Worm (Caenorhabditis elegans) whole organism, L1 larva: ENCODE measurements around the gene C45B2.1.

ENCODE experiments used
- C04F5.9 ChIP-seq: sonication (generic microtip); optimal IDR thresholded peaks from 2 replicates; lab custom pipeline; 2016; ENCODE audit warnings: missing genetic modification characterization, missing compliant biosample characterization
- C16A3.4 ChIP-seq: fragments of 150-350 bp; optimal IDR thresholded peaks from 2 replicates; lab custom pipeline; 2014; ENCODE audit warnings: missing biosample characterization, missing genetic modification characterization
- F16B12.6 ChIP-seq: fragments of 150-350 bp; optimal IDR thresholded peaks from 2 replicates; lab custom pipeline; 2014; ENCODE audit warnings: missing biosample characterization, missing genetic modification characterization
- aha-1 ChIP-seq: fragments of 150-350 bp; optimal IDR thresholded peaks from 2 replicates; lab custom pipeline; 2014; ENCODE audit warnings: missing biosample characterization, missing genetic modification characterization
- aly-2 ChIP-seq: fragments of 150-350 bp; optimal IDR thresholded peaks from 2 replicates; lab custom pipeline; 2014; ENCODE audit warnings: missing biosample characterization, missing genetic modification characterization
- blmp-1 ChIP-seq: fragments of 150-350 bp; optimal IDR thresholded peaks from 2 replicates; lab custom pipeline; 2014; ENCODE audit warnings: missing biosample characterization, missing genetic modification characterization
- ceh-63 ChIP-seq: fragments of 200-800 bp; sonication (Bioruptor generic); optimal IDR thresholded peaks from 2 replicates; lab custom pipeline; 2018; ENCODE audit warnings: mild to moderate bottlenecking, missing genetic modification characterization, missing compliant biosample characterization
- ceh-90 ChIP-seq: sonication (generic microtip); optimal IDR thresholded peaks from 2 replicates; lab custom pipeline; 2016; ENCODE audit warnings: missing genetic modification characterization, missing compliant biosample characterization
- ces-1 ChIP-seq: fragments of 150-350 bp; optimal IDR thresholded peaks from 2 replicates; lab custom pipeline; 2014; ENCODE audit warnings: missing biosample characterization, missing genetic modification reagents, missing genetic modification characterization
- dpl-1 ChIP-seq, 3 experiments: fragments of 150-350 bp in 2 of 3; sonication (generic microtip) in 1 of 3; optimal IDR thresholded peaks; 2 replicates each; lab custom pipeline; 2014 to 2017; ENCODE audit warnings: missing biosample characterization in 3 of 3, missing genetic modification characterization in 3 of 3, missing genetic modification reagents in 3 of 3
- efl-1 ChIP-seq, 4 experiments: fragments of 150-350 bp; optimal IDR thresholded peaks in 3 of 4; peaks in 1 of 4; 1 replicate in 1 of 4; 2 replicates in 3 of 4; lab custom pipeline; 2014; ENCODE audit warnings: missing biosample characterization in 2 of 4, missing genetic modification characterization in 2 of 4, missing genetic modification reagents in 2 of 4
- efl-3 ChIP-seq: fragments of 200-800 bp; sonication (Bioruptor generic); optimal IDR thresholded peaks from 2 replicates; lab custom pipeline; 2018; ENCODE audit warnings: mild to moderate bottlenecking, missing genetic modification characterization, missing compliant biosample characterization
- egl-27 ChIP-seq, 2 experiments: fragments of 150-350 bp in 1 of 2; sonication (generic microtip); optimal IDR thresholded peaks; 3 replicates each; lab custom pipeline; 2017 to 2018; ENCODE audit warnings: missing biosample characterization in 2 of 2, missing genetic modification characterization in 2 of 2, missing genetic modification reagents in 2 of 2
- elt-2 ChIP-seq: sonication (generic microtip); optimal IDR thresholded peaks from 2 replicates; lab custom pipeline; 2016; ENCODE audit warnings: missing genetic modification characterization, mild to moderate bottlenecking, inconsistent platforms, missing compliant biosample characterization, missing genetic modification reagents
- ets-5 ChIP-seq: fragments of 200-800 bp; sonication (Bioruptor generic); IDR thresholded peaks from 2 replicates; pipeline ENCODE4 v1.3.6; 2022; ENCODE audit warnings: missing genetic modification characterization, missing compliant biosample characterization
- fkh-10 ChIP-seq: sonication (generic microtip); optimal IDR thresholded peaks from 2 replicates; lab custom pipeline; 2017; ENCODE audit warnings: missing biosample characterization, missing genetic modification reagents, missing genetic modification characterization
- grh-1 ChIP-seq: fragments of 200-800 bp; sonication (Bioruptor generic); IDR thresholded peaks from 2 replicates; pipeline ENCODE4 v1.3.6; 2022; ENCODE audit warnings: missing genetic modification reagents, missing genetic modification characterization, missing compliant biosample characterization
- hlh-17 ChIP-seq: fragments of 200-800 bp; sonication (Bioruptor generic); optimal IDR thresholded peaks from 2 replicates; lab custom pipeline; 2018; ENCODE audit warnings: missing genetic modification characterization, mild to moderate bottlenecking, missing compliant biosample characterization, moderate library complexity, borderline replicate concordance
- irx-1 ChIP-seq: sonication (generic microtip); optimal IDR thresholded peaks from 2 replicates; lab custom pipeline; 2016; ENCODE audit warnings: missing genetic modification characterization, missing compliant biosample characterization
- isw-1 ChIP-seq: fragments of 200-800 bp; sonication (Bioruptor generic); IDR thresholded peaks from 2 replicates; pipeline ENCODE4 v1.3.6; 2022; ENCODE audit warnings: missing genetic modification characterization, missing compliant biosample characterization
- lin-35 ChIP-seq, 2 experiments: fragments of 150-350 bp; optimal IDR thresholded peaks; 2 replicates each; lab custom pipeline; 2014; ENCODE audit warnings: missing biosample characterization in 2 of 2, missing genetic modification characterization in 2 of 2, missing genetic modification reagents in 2 of 2
- lin-39 ChIP-seq: fragments of 150-350 bp; optimal IDR thresholded peaks from 2 replicates; lab custom pipeline; 2014; ENCODE audit warnings: missing biosample characterization, missing genetic modification reagents, missing genetic modification characterization
- lir-3 ChIP-seq: sonication (generic microtip); optimal IDR thresholded peaks from 2 replicates; lab custom pipeline; 2016; ENCODE audit warnings: mild to moderate bottlenecking, missing genetic modification characterization, moderate library complexity, missing compliant biosample characterization; ENCODE audit not compliant: poor library complexity
- lsy-2 ChIP-seq, 2 experiments: fragments of 150-350 bp; optimal IDR thresholded peaks; 2 replicates each; lab custom pipeline; 2014; ENCODE audit warnings: missing biosample characterization in 2 of 2, missing genetic modification characterization in 2 of 2
- mab-9 ChIP-seq: fragments of 200-800 bp; sonication (Bioruptor generic); IDR thresholded peaks from 2 replicates; pipeline ENCODE4 v1.3.6; 2022; ENCODE audit warnings: missing genetic modification reagents, missing genetic modification characterization, missing compliant biosample characterization
- nhr-11 ChIP-seq: fragments of 150-350 bp; optimal IDR thresholded peaks from 2 replicates; lab custom pipeline; 2014; ENCODE audit warnings: missing biosample characterization, missing genetic modification characterization
- nhr-19 ChIP-seq: fragments of 200-800 bp; sonication (Bioruptor generic); conservative IDR thresholded peaks from 2 replicates; pipeline ENCODE4 v1.3.6; 2022; ENCODE audit warnings: missing genetic modification characterization, missing compliant biosample characterization
- nhr-28 ChIP-seq: fragments of 150-350 bp; optimal IDR thresholded peaks from 2 replicates; lab custom pipeline; 2014; ENCODE audit warnings: missing biosample characterization, missing genetic modification characterization
- nhr-47 ChIP-seq: sonication (generic microtip); optimal IDR thresholded peaks from 2 replicates; lab custom pipeline; 2016; ENCODE audit warnings: mild to moderate bottlenecking, missing genetic modification characterization, moderate library complexity, missing compliant biosample characterization
- nhr-90 ChIP-seq: sonication (generic microtip); optimal IDR thresholded peaks from 2 replicates; lab custom pipeline; 2016; ENCODE audit warnings: mild to moderate bottlenecking, missing genetic modification characterization, missing compliant biosample characterization; ENCODE audit not compliant: poor library complexity
- pax-3 ChIP-seq: fragments of 200-800 bp; sonication (Bioruptor generic); optimal IDR thresholded peaks from 2 replicates; lab custom pipeline; 2018; ENCODE audit warnings: mild to moderate bottlenecking, missing genetic modification characterization, moderate library complexity, missing compliant biosample characterization
- pqm-1 ChIP-seq: sonication (generic microtip); optimal IDR thresholded peaks from 3 replicates; lab custom pipeline; 2017; ENCODE audit warnings: missing biosample characterization, missing genetic modification characterization
- rnt-1 ChIP-seq: sonication (generic microtip); optimal IDR thresholded peaks from 2 replicates; lab custom pipeline; 2016; ENCODE audit warnings: mild to moderate bottlenecking, missing genetic modification characterization, moderate library complexity, missing compliant biosample characterization
- snpc-4 ChIP-seq: fragments of 150-350 bp; optimal IDR thresholded peaks from 2 replicates; lab custom pipeline; 2014; ENCODE audit warnings: missing biosample characterization, missing genetic modification characterization
- snu-23 ChIP-seq: sonication (generic microtip); optimal IDR thresholded peaks from 2 replicates; lab custom pipeline; 2016; ENCODE audit warnings: missing genetic modification characterization, missing compliant biosample characterization
- sox-4 ChIP-seq: sonication (generic microtip); optimal IDR thresholded peaks from 2 replicates; lab custom pipeline; 2016; ENCODE audit warnings: missing genetic modification characterization, missing compliant biosample characterization
- sup-37 ChIP-seq: fragments of 200-800 bp; sonication (Bioruptor generic); optimal IDR thresholded peaks from 2 replicates; lab custom pipeline; 2018; ENCODE audit warnings: mild to moderate bottlenecking, missing genetic modification characterization, missing compliant biosample characterization
- tlp-1 ChIP-seq: fragments of 150-350 bp; optimal IDR thresholded peaks from 2 replicates; lab custom pipeline; 2014; ENCODE audit warnings: missing biosample characterization, missing genetic modification characterization
- unc-130 ChIP-seq: fragments of 150-350 bp; optimal IDR thresholded peaks from 2 replicates; lab custom pipeline; 2017; ENCODE audit warnings: missing biosample characterization, missing genetic modification characterization, inconsistent platforms
- unc-62 ChIP-seq: fragments of 150-350 bp; optimal IDR thresholded peaks from 2 replicates; lab custom pipeline; 2014; ENCODE audit warnings: missing biosample characterization, missing genetic modification reagents, missing genetic modification characterization
- unc-86 ChIP-seq: sonication (generic microtip); optimal IDR thresholded peaks from 2 replicates; lab custom pipeline; 2016; ENCODE audit warnings: missing genetic modification characterization, missing compliant biosample characterization
- unc-98 ChIP-seq: fragments of 200-800 bp; sonication (Bioruptor generic); IDR thresholded peaks from 2 replicates; pipeline ENCODE4 v1.3.6; 2022; ENCODE audit warnings: missing genetic modification characterization, missing compliant biosample characterization
- zag-1 ChIP-seq: fragments of 150-350 bp; optimal IDR thresholded peaks from 2 replicates; lab custom pipeline; 2014; ENCODE audit warnings: missing biosample characterization, missing genetic modification characterization
- ztf-4 ChIP-seq: fragments of 150-350 bp; optimal IDR thresholded peaks from 2 replicates; lab custom pipeline; 2014; ENCODE audit warnings: missing biosample characterization, missing genetic modification characterization

C45B2.1 gene

DNA sequence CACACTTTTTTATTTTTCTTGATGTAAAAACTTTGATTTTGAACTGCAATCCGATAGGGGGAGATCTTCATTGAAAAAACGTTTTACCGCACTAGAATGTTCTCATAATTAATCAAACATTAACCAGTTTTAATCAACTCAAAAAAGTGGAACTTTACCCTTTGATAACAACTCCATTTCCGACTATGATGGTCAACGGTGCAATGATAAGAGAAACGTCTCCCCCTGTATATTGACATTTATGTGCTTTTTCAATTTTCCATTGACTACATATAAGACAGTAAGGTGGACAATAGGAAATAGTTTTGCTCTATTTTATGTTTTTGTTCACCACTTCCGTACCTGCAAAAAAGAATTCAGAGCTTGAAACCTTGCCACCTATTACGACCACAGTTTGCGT is 12.5 kb downstream of the C45B2.1 start:
- TF ChIP-seq pqm-1 (peak; percentile 44), elt-2 (peak; percentile 30), pax-3 (no peak)

DNA sequence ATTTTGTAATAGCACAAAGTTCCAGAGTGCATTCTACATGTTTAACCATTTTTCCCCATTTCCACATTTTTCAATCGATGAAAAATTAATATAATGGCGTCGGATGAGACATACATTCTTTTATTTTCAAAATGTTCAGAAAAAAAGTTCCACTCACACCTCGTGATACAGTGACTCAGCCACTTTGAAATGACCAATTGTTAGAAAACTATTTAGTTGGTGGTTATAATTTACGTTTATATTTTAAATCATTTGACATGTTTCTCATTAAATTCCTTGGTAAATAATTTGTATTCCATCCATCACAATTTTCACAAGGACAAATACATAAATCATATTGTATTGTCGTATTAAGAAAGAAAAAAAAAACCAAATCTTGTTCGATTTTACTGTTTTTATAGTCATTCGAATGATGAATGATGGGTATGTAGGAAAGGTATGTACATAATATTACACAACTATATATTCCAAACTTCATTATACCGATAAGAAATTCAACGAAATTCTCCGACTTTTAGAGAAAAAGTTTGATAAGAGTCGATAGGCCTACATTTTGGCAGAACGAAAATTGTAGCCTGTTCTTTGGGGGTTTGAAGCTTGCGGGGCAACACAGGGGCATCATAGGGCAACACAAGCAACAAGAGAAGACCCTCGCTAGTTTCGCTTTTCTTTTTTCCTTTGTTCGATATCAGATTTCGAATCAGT is 14.6 kb downstream of the C45B2.1 start:
- no peak for TF ChIP-seq isw-1
- TF ChIP-seq mab-9: no peak
- TF ChIP-seq elt-2: peak; percentile 0
- no peak for TF ChIP-seq ceh-63 (GFP tag; lab: Kevin White, UChicago)
- peak; percentile 83 for TF ChIP-seq blmp-1 (tag; lab: Kevin White, UChicago)
- TF ChIP-seq fkh-10 (GFP tag; lab: Kevin White, UChicago): no peak
- no peak for TF ChIP-seq unc-130 (tag; lab: Kevin White, UChicago)
- no peak for TF ChIP-seq pax-3
- no peak for TF ChIP-seq grh-1 (GFP tag; lab: Robert Waterston, UW)
- TF ChIP-seq sox-4 (tag; lab: Kevin White, UChicago): no peak
- no peak for TF ChIP-seq efl-1 (optimal IDR thresholded peaks at IDR 0.05; lab: Kevin White, UChicago)
- TF ChIP-seq efl-1 (GFP tag; optimal IDR thresholded peaks at IDR 0.05 in 1 of 2; lab: Kevin White, UChicago): peak in 1 of 2 experiments; percentile 56
- no peak for TF ChIP-seq zag-1 (tag; lab: Kevin White, UChicago)

DNA sequence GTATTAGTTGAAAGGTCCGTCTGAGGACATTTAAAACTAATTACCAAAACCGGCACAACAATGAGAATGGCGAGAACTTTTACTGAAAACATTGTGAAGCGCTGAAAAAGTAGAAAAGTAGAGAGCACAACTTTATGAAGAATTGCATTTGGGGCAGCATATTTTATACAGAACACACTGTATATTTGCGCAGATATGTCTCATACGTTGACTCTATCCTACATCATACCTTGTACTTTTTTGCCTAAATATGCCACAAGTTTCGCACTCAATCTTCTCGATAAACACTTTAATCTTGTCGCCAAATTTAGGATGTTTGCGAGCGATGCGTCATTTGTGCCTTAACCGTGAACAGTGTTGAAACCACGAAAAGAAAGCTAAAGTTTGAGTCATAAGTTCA is 17.4 kb downstream of the C45B2.1 start, which contains the start of gene C15H9.11:
Gene C15H9.11, minus strand, starts transcription at position 101 of the 400 bp plus-strand sequence.
- no peak for TF ChIP-seq ceh-90 (tag; lab: Kevin White, UChicago)
- TF ChIP-seq snpc-4: no peak
- TF ChIP-seq C04F5.9 (tag; lab: Kevin White, UChicago): no peak
- TF ChIP-seq ces-1: no peak
- no peak for TF ChIP-seq dpl-1 (GFP tag; optimal IDR thresholded peaks at IDR 0.05; lab: Kevin White, UChicago)
- no peak for TF ChIP-seq unc-98
- TF ChIP-seq sup-37: no peak

DNA sequence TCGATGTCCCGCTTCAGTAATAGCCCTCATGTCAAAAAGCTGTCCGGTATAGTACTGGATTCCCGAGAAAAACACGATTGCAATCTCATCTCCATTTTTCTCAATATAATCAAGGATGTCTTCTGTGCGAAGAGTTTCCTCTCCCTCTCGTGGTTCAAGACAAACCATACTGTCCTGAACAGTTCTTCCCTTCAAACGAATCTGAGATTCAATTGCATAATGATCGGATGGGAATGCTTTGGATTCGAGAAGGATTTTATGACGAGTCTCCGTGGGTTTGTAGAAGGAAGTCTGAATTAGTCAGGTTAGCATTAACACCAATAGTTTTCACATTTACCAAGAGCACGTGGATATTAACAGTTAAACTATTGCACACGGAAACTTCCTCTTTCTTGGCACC is 22.0 kb downstream of the C45B2.1 start:
- TF ChIP-seq aha-1 (tag; lab: Kevin White, UChicago) (no peak), F16B12.6 (no peak), nhr-19 (GFP tag; lab: Robert Waterston, UW) (no peak), grh-1 (GFP tag; lab: Robert Waterston, UW) (no peak), aly-2 (no peak), hlh-17 (GFP tag; lab: Kevin White, UChicago) (no peak), ces-1 (no peak)

DNA sequence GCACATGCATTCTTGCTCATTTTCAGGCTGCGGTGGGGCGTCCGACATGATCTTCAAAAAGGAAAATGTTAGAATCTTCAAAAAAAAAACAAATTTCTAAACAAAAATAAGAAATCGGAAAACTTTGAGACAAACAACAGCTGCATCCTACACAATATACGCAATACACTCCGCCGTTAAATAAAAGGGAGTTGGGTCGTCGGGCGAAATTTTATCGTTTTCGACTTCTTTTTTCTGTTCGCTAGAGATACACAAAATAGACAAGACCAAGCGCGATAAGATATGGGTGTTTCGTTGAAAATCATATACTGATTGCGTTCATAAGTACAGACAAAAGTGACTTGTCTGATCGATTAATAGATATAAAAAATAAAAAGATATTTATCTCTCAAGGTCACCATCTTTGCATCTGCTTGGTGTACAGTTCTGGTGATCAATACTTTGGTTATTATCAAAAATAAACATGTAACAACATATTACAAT is 23.4 kb downstream of the C45B2.1 start, which contains the start of gene kynu-1:
Gene kynu-1, minus strand, starts transcription at position 51 of the 483 bp plus-strand sequence.
- TF ChIP-seq irx-1 (tag; lab: Kevin White, UChicago) (no peak), rnt-1 (tag; lab: Kevin White, UChicago) (no peak), nhr-28 (no peak), nhr-11 (tag; lab: Kevin White, UChicago) (no peak), sox-4 (tag; lab: Kevin White, UChicago) (no peak), blmp-1 (tag; lab: Kevin White, UChicago) (peak; percentile 90), ceh-90 (tag; lab: Kevin White, UChicago) (no peak), lin-35 (GFP tag; optimal IDR thresholded peaks at IDR 0.05; lab: Kevin White, UChicago) (no peak), C16A3.4 (tag; lab: Kevin White, UChicago) (no peak), mab-9 (no peak), lsy-2 (tag; optimal IDR thresholded peaks at IDR 0.05; lab: Kevin White, UChicago) (no peak), unc-62 (GFP tag; lab: Kevin White, UChicago) (no peak), lir-3 (tag; lab: Kevin White, UChicago) (no peak), ztf-4 (no peak), sup-37 (no peak), nhr-90 (tag; lab: Kevin White, UChicago) (peak; percentile 25), pax-3 (no peak), snu-23 (GFP tag; lab: Kevin White, UChicago) (peak; percentile 9), lin-39 (tag; lab: Kevin White, UChicago) (no peak), tlp-1 (tag; lab: Kevin White, UChicago) (no peak), egl-27 (tag; optimal IDR thresholded peaks at IDR 0.05; lab: Kevin White, UChicago) (no peak), unc-86 (tag; lab: Kevin White, UChicago) (no peak), efl-3 (no peak), nhr-47 (no peak), ets-5 (GFP tag; lab: Robert Waterston, UW) (no peak), isw-1 (no peak)
